Worm (Caenorhabditis elegans) whole organism, L1 larva: ENCODE results near the gene ZK816.1.

Experiments
- C04F5.9 ChIP-seq: sonication (generic microtip); optimal IDR thresholded peaks from 2 replicates; lab custom pipeline; 2016; ENCODE audit warnings: missing genetic modification characterization, missing compliant biosample characterization
- ama-1 ChIP-seq: fragments of 150-350 bp; optimal IDR thresholded peaks from 2 replicates; lab custom pipeline; 2014
- ceh-63 ChIP-seq: fragments of 200-800 bp; sonication (Bioruptor generic); optimal IDR thresholded peaks from 2 replicates; lab custom pipeline; 2018; ENCODE audit warnings: mild to moderate bottlenecking, missing genetic modification characterization, missing compliant biosample characterization
- ceh-82 ChIP-seq, 3 experiments: fragments of 150-350 bp in 1 of 3; sonication (generic microtip) in 2 of 3; optimal IDR thresholded peaks; 2 replicates each; lab custom pipeline; 2014 to 2017; ENCODE audit warnings: missing biosample characterization in 3 of 3, missing genetic modification characterization in 3 of 3
- ceh-90 ChIP-seq: sonication (generic microtip); optimal IDR thresholded peaks from 2 replicates; lab custom pipeline; 2016; ENCODE audit warnings: missing genetic modification characterization, missing compliant biosample characterization
- efl-1 ChIP-seq, 4 experiments: fragments of 150-350 bp; optimal IDR thresholded peaks in 3 of 4; peaks in 1 of 4; 1 replicate in 1 of 4; 2 replicates in 3 of 4; lab custom pipeline; 2014; ENCODE audit warnings: missing biosample characterization in 2 of 4, missing genetic modification characterization in 2 of 4, missing genetic modification reagents in 2 of 4
- egl-13 ChIP-seq: sonication (generic microtip); optimal IDR thresholded peaks from 2 replicates; lab custom pipeline; 2016; ENCODE audit warnings: missing genotype, missing genetic modification reagents, missing genetic modification characterization, missing compliant biosample characterization
- egl-27 ChIP-seq, 2 experiments: fragments of 150-350 bp in 1 of 2; sonication (generic microtip); optimal IDR thresholded peaks; 3 replicates each; lab custom pipeline; 2017 to 2018; ENCODE audit warnings: missing biosample characterization in 2 of 2, missing genetic modification characterization in 2 of 2, missing genetic modification reagents in 2 of 2
- elt-2 ChIP-seq: sonication (generic microtip); optimal IDR thresholded peaks from 2 replicates; lab custom pipeline; 2016; ENCODE audit warnings: missing genetic modification characterization, mild to moderate bottlenecking, inconsistent platforms, missing compliant biosample characterization, missing genetic modification reagents
- ets-5 ChIP-seq: fragments of 200-800 bp; sonication (Bioruptor generic); IDR thresholded peaks from 2 replicates; pipeline ENCODE4 v1.3.6; 2022; ENCODE audit warnings: missing genetic modification characterization, missing compliant biosample characterization
- fkh-4 ChIP-seq: sonication (generic microtip); optimal IDR thresholded peaks from 2 replicates; lab custom pipeline; 2016; ENCODE audit warnings: missing compliant biosample characterization, missing genetic modification characterization, borderline replicate concordance
- hlh-4 ChIP-seq: sonication (generic microtip); optimal IDR thresholded peaks from 2 replicates; lab custom pipeline; 2016; ENCODE audit warnings: mild to moderate bottlenecking, missing genetic modification characterization, missing compliant biosample characterization
- irx-1 ChIP-seq: sonication (generic microtip); optimal IDR thresholded peaks from 2 replicates; lab custom pipeline; 2016; ENCODE audit warnings: missing genetic modification characterization, missing compliant biosample characterization
- isw-1 ChIP-seq: fragments of 200-800 bp; sonication (Bioruptor generic); IDR thresholded peaks from 2 replicates; pipeline ENCODE4 v1.3.6; 2022; ENCODE audit warnings: missing genetic modification characterization, missing compliant biosample characterization
- jun-1 ChIP-seq: fragments of 150-350 bp; optimal IDR thresholded peaks from 2 replicates; lab custom pipeline; 2014; ENCODE audit warnings: missing biosample characterization, missing genetic modification reagents, missing genetic modification characterization
- lin-13 ChIP-seq: fragments of 150-350 bp; optimal IDR thresholded peaks from 2 replicates; lab custom pipeline; 2014; ENCODE audit warnings: missing biosample characterization, missing genetic modification reagents, missing genetic modification characterization
- lin-14 ChIP-seq: fragments of 200-800 bp; sonication (Bioruptor generic); optimal IDR thresholded peaks from 2 replicates; lab custom pipeline; 2018; ENCODE audit warnings: mild to moderate bottlenecking, missing genetic modification characterization, moderate library complexity, missing compliant biosample characterization
- lin-35 ChIP-seq, 2 experiments: fragments of 150-350 bp; optimal IDR thresholded peaks; 2 replicates each; lab custom pipeline; 2014; ENCODE audit warnings: missing biosample characterization in 2 of 2, missing genetic modification characterization in 2 of 2, missing genetic modification reagents in 2 of 2
- lin-39 ChIP-seq: fragments of 150-350 bp; optimal IDR thresholded peaks from 2 replicates; lab custom pipeline; 2014; ENCODE audit warnings: missing biosample characterization, missing genetic modification reagents, missing genetic modification characterization
- lir-3 ChIP-seq: sonication (generic microtip); optimal IDR thresholded peaks from 2 replicates; lab custom pipeline; 2016; ENCODE audit warnings: mild to moderate bottlenecking, missing genetic modification characterization, moderate library complexity, missing compliant biosample characterization; ENCODE audit not compliant: poor library complexity
- nhr-11 ChIP-seq: fragments of 150-350 bp; optimal IDR thresholded peaks from 2 replicates; lab custom pipeline; 2014; ENCODE audit warnings: missing biosample characterization, missing genetic modification characterization
- nhr-19 ChIP-seq: fragments of 200-800 bp; sonication (Bioruptor generic); conservative IDR thresholded peaks from 2 replicates; pipeline ENCODE4 v1.3.6; 2022; ENCODE audit warnings: missing genetic modification characterization, missing compliant biosample characterization
- nhr-28 ChIP-seq: fragments of 150-350 bp; optimal IDR thresholded peaks from 2 replicates; lab custom pipeline; 2014; ENCODE audit warnings: missing biosample characterization, missing genetic modification characterization
- nhr-47 ChIP-seq: sonication (generic microtip); optimal IDR thresholded peaks from 2 replicates; lab custom pipeline; 2016; ENCODE audit warnings: mild to moderate bottlenecking, missing genetic modification characterization, moderate library complexity, missing compliant biosample characterization
- nhr-77 ChIP-seq: fragments of 150-350 bp; optimal IDR thresholded peaks from 2 replicates; lab custom pipeline; 2014; ENCODE audit warnings: missing biosample characterization, missing genetic modification characterization
- nhr-84 ChIP-seq: sonication (generic microtip); optimal IDR thresholded peaks from 2 replicates; lab custom pipeline; 2017; ENCODE audit warnings: missing biosample characterization, missing genetic modification characterization
- nhr-85 ChIP-seq: sonication (generic microtip); peaks from one replicate; lab custom pipeline; 2016; ENCODE audit warnings: missing genetic modification characterization, inconsistent platforms, missing compliant biosample characterization
- pax-3 ChIP-seq: fragments of 200-800 bp; sonication (Bioruptor generic); optimal IDR thresholded peaks from 2 replicates; lab custom pipeline; 2018; ENCODE audit warnings: mild to moderate bottlenecking, missing genetic modification characterization, moderate library complexity, missing compliant biosample characterization
- pqm-1 ChIP-seq: sonication (generic microtip); optimal IDR thresholded peaks from 3 replicates; lab custom pipeline; 2017; ENCODE audit warnings: missing biosample characterization, missing genetic modification characterization
- snpc-4 ChIP-seq: fragments of 150-350 bp; optimal IDR thresholded peaks from 2 replicates; lab custom pipeline; 2014; ENCODE audit warnings: missing biosample characterization, missing genetic modification characterization
- sup-37 ChIP-seq: fragments of 200-800 bp; sonication (Bioruptor generic); optimal IDR thresholded peaks from 2 replicates; lab custom pipeline; 2018; ENCODE audit warnings: mild to moderate bottlenecking, missing genetic modification characterization, missing compliant biosample characterization
- unc-62 ChIP-seq: fragments of 150-350 bp; optimal IDR thresholded peaks from 2 replicates; lab custom pipeline; 2014; ENCODE audit warnings: missing biosample characterization, missing genetic modification reagents, missing genetic modification characterization
- unc-86 ChIP-seq: sonication (generic microtip); optimal IDR thresholded peaks from 2 replicates; lab custom pipeline; 2016; ENCODE audit warnings: missing genetic modification characterization, missing compliant biosample characterization
- vab-15 ChIP-seq: sonication (generic microtip); optimal IDR thresholded peaks from 2 replicates; lab custom pipeline; 2017; ENCODE audit warnings: missing genotype, mild to moderate bottlenecking, missing genetic modification characterization, missing compliant biosample characterization
- ztf-4 ChIP-seq: fragments of 150-350 bp; optimal IDR thresholded peaks from 2 replicates; lab custom pipeline; 2014; ENCODE audit warnings: missing biosample characterization, missing genetic modification characterization

The ZK816.1 gene

DNA sequence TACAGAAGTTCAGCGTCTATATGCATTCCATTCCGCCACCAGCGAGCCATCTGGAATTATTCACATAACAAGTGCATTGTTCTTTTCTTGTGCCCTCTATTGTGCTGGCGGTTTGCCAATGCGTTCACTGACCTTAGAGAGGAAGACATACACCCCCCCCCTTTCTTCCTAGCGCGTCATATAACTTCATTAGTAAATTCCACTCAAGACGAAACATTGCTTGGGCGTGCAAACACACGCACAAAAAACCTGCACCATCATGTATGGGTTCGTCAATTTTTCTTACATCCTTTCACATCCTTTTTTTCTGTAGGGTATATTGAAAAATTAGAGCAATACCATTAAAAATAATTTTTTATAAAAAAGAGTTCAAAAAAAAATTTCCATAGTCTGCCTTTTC, at the start of gene ZK816.1:
TSS of gene ZK816.1 (plus strand) at position 187 of the 400 bp plus-strand sequence.
- TF ChIP-seq hlh-4 (tag; lab: Kevin White, UChicago) (no peak), lin-14 (GFP tag; lab: Kevin White, UChicago) (peak; percentile 2), unc-62 (GFP tag; lab: Kevin White, UChicago) (no peak), efl-1 (optimal IDR thresholded peaks at IDR 0.05; lab: Kevin White, UChicago) (no peak), efl-1 (GFP tag; optimal IDR thresholded peaks at IDR 0.05 in 1 of 2; lab: Kevin White, UChicago) (peak in 1 of 2 experiments; percentile 19), elt-2 (tag; lab: Kevin White, UChicago) (no peak), lin-35 (GFP tag; optimal IDR thresholded peaks at IDR 0.05; lab: Kevin White, UChicago) (no peak), pqm-1 (tag; lab: Kevin White, UChicago) (no peak), unc-86 (tag; lab: Kevin White, UChicago) (peak; percentile 34)
- TF ChIP-seq, all 84 proteins: peak for 3

DNA sequence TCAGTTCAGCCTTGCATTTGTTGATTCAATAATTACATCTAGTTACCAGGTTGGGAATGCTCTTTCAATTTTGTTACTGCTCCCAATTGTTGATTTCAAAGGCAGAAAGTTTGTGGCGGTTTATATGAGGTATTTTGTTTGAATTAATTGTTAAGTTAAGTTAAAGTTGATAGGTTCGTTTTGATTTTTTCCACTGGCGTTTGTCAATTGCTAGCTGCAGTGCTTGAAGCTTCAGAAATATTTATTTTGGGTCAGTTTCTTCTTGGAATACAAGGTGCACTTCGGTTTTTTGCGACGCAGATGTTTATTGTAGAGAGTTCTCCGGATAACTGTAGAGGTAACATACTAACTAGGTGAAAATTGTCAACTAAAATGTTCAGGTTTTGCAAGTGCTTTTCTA, 49.7 kb upstream of the ZK816.1 start, which contains the start of gene F11D5.5:
TSS of gene F11D5.5 (plus strand) at position 301 of the 400 bp plus-strand sequence.
- TF ChIP-seq jun-1 (tag; lab: Kevin White, UChicago) (no peak), ama-1 (lab: Kevin White, UChicago) (no peak), nhr-84 (tag; lab: Kevin White, UChicago) (no peak), ztf-4 (no peak), C04F5.9 (tag; lab: Kevin White, UChicago) (no peak), nhr-19 (GFP tag; lab: Robert Waterston, UW) (no peak), pax-3 (tag; lab: Kevin White, UChicago) (no peak), egl-27 (tag; optimal IDR thresholded peaks at IDR 0.05; lab: Kevin White, UChicago) (no peak), isw-1 (GFP tag; lab: Robert Waterston, UW) (no peak), lin-13 (GFP tag; lab: Kevin White, UChicago) (no peak), efl-1 (optimal IDR thresholded peaks at IDR 0.05; lab: Kevin White, UChicago) (no peak), efl-1 (GFP tag; optimal IDR thresholded peaks at IDR 0.05 in 1 of 2; lab: Kevin White, UChicago) (no peak), nhr-77 (tag; lab: Kevin White, UChicago) (no peak), snpc-4 (no peak), unc-62 (GFP tag; lab: Kevin White, UChicago) (no peak), ceh-82 (tag; optimal IDR thresholded peaks at IDR 0.05; lab: Kevin White, UChicago) (no peak), fkh-4 (tag; lab: Kevin White, UChicago) (no peak)

DNA sequence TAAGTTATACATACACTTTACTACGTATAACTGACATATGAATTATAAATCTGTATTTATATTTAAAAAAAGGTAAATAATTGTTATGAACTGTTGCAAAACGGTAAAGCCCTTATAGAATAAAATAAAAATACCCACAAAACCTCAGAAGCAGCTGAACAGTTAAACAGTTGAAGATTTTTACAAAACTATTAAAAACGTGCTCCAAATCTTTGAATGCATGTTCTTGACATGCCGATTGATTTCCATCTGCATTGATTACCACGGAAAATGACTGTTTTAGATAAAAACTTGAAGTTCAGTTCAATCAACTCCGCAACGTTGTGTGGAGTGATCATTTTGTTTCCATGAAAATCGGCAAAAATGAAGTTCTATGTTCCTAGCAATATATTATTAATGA, 47.4 kb upstream of the ZK816.1 start, which contains the start of gene F11D5.7:
TSS of gene F11D5.7 (plus strand) at position 301 of the 400 bp plus-strand sequence.
- TF ChIP-seq egl-13 (no peak), nhr-84 (tag; lab: Kevin White, UChicago) (no peak), ceh-63 (no peak), sup-37 (GFP tag; lab: Kevin White, UChicago) (no peak), ama-1 (lab: Kevin White, UChicago) (no peak), ceh-90 (tag; lab: Kevin White, UChicago) (no peak), lin-39 (tag; lab: Kevin White, UChicago) (no peak), vab-15 (tag; lab: Kevin White, UChicago) (no peak), nhr-19 (GFP tag; lab: Robert Waterston, UW) (no peak), nhr-28 (tag; lab: Kevin White, UChicago) (no peak), ets-5 (GFP tag; lab: Robert Waterston, UW) (no peak), lir-3 (tag; lab: Kevin White, UChicago) (no peak), nhr-11 (tag; lab: Kevin White, UChicago) (no peak), irx-1 (tag; lab: Kevin White, UChicago) (no peak), nhr-47 (tag; lab: Kevin White, UChicago) (no peak)

DNA sequence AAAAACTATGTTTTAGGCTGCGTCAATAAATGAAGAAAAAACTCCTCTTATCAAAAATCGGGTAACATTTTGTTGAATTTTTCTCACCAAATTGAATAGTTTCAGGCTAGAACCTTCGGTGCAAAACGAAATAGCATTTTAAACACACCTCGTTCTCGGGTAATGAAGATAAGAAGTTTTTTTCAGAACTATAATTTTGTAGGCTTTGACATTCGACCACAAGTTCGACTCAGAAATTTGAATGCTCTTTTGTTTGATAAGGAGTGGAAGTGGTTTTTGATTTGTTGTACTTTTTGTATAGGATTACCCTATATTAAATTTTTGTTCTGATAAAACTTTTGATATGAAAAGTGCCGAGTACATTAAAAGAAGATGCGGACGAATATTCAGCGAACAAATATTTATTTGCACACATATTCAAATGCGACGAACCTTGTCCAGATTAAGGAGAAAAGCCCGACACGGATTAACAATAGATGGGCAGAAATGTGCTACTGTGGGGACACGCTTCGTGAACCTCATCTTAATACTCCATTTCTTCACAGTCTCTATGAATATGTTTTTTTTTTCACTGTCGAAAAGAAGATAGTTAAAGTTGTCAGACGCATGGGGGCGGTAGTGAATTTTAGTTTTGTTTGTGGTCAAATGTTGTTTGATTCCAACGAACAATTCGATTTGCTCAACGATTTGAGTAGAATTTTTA, 44.8 kb upstream of the ZK816.1 start:
- peak; percentile 1 for TF ChIP-seq nhr-85 (tag; lab: Kevin White, UChicago)
- no peak for TF ChIP-seq isw-1 (GFP tag; lab: Robert Waterston, UW)
- peak; percentile 18 for TF ChIP-seq elt-2 (tag; lab: Kevin White, UChicago)
